Worm (Caenorhabditis elegans): ENCODE data around the gene srbc-17.

ce11 chrV:2206181-2206580 is 28.7 kb downstream of the srbc-17 start, which contains the start of gene srt-40:
- TF ChIP-seq nhr-76 (tag; optimal IDR thresholded peaks at IDR 0.05) (no peak), nhr-25 (tag; optimal IDR thresholded peaks at IDR 0.05) (no peak), unc-39 (tag; optimal IDR thresholded peaks at IDR 0.05) (no peak), fkh-10 (GFP tag; optimal IDR thresholded peaks at IDR 0.05) (no peak), ama-1 (optimal IDR thresholded peaks at IDR 0.05) (no peak), ceh-16 (tag; optimal IDR thresholded peaks at IDR 0.05) (no peak), skn-1 (tag; optimal IDR thresholded peaks at IDR 0.05) (no peak), egl-27 (tag; optimal IDR thresholded peaks at IDR 0.05) (no peak), nhr-28 (tag; optimal IDR thresholded peaks at IDR 0.05) (no peak), egl-5 (tag; optimal IDR thresholded peaks at IDR 0.05) (no peak), ZK546.5 (tag; optimal IDR thresholded peaks at IDR 0.05) (no peak), ceh-9 (tag; optimal IDR thresholded peaks at IDR 0.05) (no peak), fos-1 (tag; optimal IDR thresholded peaks at IDR 0.05) (no peak), elt-1 (tag; optimal IDR thresholded peaks at IDR 0.05) (no peak)
